Worm (Caenorhabditis elegans) whole organism, mixed stage, embryonic: Measurements from ENCODE around the gene byn-1.

Source experiments
- M03D4.4 ChIP-seq: sonication (generic microtip); optimal IDR thresholded peaks from 2 replicates; lab custom pipeline; 2017; ENCODE audit warnings: mild to moderate bottlenecking, missing genetic modification characterization, missing compliant biosample characterization
- ceh-39 ChIP-seq: fragments of 150-350 bp; optimal IDR thresholded peaks from 2 replicates; lab custom pipeline; 2014; ENCODE audit warnings: missing biosample characterization, missing genetic modification characterization
- cnd-1 ChIP-seq: fragments of 200-800 bp; sonication (Bioruptor generic); optimal IDR thresholded peaks from 2 replicates; lab custom pipeline; 2018; ENCODE audit warnings: mild to moderate bottlenecking, missing genetic modification characterization, missing compliant biosample characterization
- mep-1 ChIP-seq: fragments of 150-350 bp; optimal IDR thresholded peaks from 2 replicates; lab custom pipeline; 2017; ENCODE audit warnings: missing biosample characterization, missing genetic modification reagents, missing genetic modification characterization, inconsistent platforms
- nhr-237 ChIP-seq: fragments of 150-350 bp; optimal IDR thresholded peaks from 2 replicates; lab custom pipeline; 2014; ENCODE audit warnings: missing biosample characterization, missing genetic modification characterization
- pha-4 ChIP-seq: fragments of 150-350 bp; optimal IDR thresholded peaks from 2 replicates; lab custom pipeline; 2018; ENCODE audit warnings: missing biosample characterization, missing genetic modification reagents, missing genetic modification characterization
- snpc-4 ChIP-seq: fragments of 150-350 bp; optimal IDR thresholded peaks from 2 replicates; lab custom pipeline; 2014; ENCODE audit warnings: missing biosample characterization, missing genetic modification characterization
- tbx-8 ChIP-seq: fragments of 200-800 bp; sonication (Bioruptor generic); optimal IDR thresholded peaks from 2 replicates; lab custom pipeline; 2018; ENCODE audit warnings: mild to moderate bottlenecking, missing genetic modification characterization, moderate library complexity, missing compliant biosample characterization
- unc-62 ChIP-seq: fragments of 150-350 bp; optimal IDR thresholded peaks from 2 replicates; lab custom pipeline; 2014; ENCODE audit warnings: missing biosample characterization, missing genetic modification reagents, missing genetic modification characterization
- ztf-11 ChIP-seq: fragments of 150-350 bp; optimal IDR thresholded peaks from 2 replicates; lab custom pipeline; 2014; ENCODE audit warnings: missing biosample characterization, missing genetic modification characterization

ce11 chrIII:6891560-6891959 lies 40.2 kb upstream of the byn-1 start, which contains the start of gene K04C2.5:
- no peak for TF ChIP-seq ztf-11 (tag; lab: Kevin White, UChicago)
- TF ChIP-seq ceh-39 (tag; lab: Kevin White, UChicago) = no peak
- no peak for TF ChIP-seq M03D4.4 (tag; lab: Kevin White, UChicago)
- no peak for TF ChIP-seq tbx-8 (GFP tag; lab: Kevin White, UChicago)
- TF ChIP-seq cnd-1 (tag; lab: Kevin White, UChicago) = no peak
- no peak for TF ChIP-seq nhr-237 (tag; lab: Kevin White, UChicago)
- no peak for TF ChIP-seq pha-4 (tag; lab: Kevin White, UChicago)
- no peak for TF ChIP-seq unc-62
- TF ChIP-seq mep-1 (tag; lab: Kevin White, UChicago) = no peak
- no peak for TF ChIP-seq snpc-4
